Worm (Caenorhabditis elegans) whole organism, L1 larva: ENCODE measurements around the gene copb-2.

Experiments used
- C04F5.9 ChIP-seq: sonication (generic microtip); optimal IDR thresholded peaks from 2 replicates; lab custom pipeline; 2016; ENCODE audit warnings: missing genetic modification characterization, missing compliant biosample characterization
- C16A3.4 ChIP-seq: fragments of 150-350 bp; optimal IDR thresholded peaks from 2 replicates; lab custom pipeline; 2014; ENCODE audit warnings: missing biosample characterization, missing genetic modification characterization
- alr-1 ChIP-seq: fragments of 200-800 bp; sonication (Bioruptor generic); optimal IDR thresholded peaks from 2 replicates; lab custom pipeline; 2018; ENCODE audit warnings: borderline replicate concordance, mild to moderate bottlenecking, missing genetic modification characterization, missing compliant biosample characterization
- aly-2 ChIP-seq: fragments of 150-350 bp; optimal IDR thresholded peaks from 2 replicates; lab custom pipeline; 2014; ENCODE audit warnings: missing biosample characterization, missing genetic modification characterization
- ama-1 ChIP-seq: fragments of 150-350 bp; optimal IDR thresholded peaks from 2 replicates; lab custom pipeline; 2014
- ceh-82 ChIP-seq, 3 experiments: fragments of 150-350 bp in 1 of 3; sonication (generic microtip) in 2 of 3; optimal IDR thresholded peaks; 2 replicates each; lab custom pipeline; 2014 to 2017; ENCODE audit warnings: missing biosample characterization in 3 of 3, missing genetic modification characterization in 3 of 3
- ceh-88 ChIP-seq: fragments of 200-800 bp; sonication (Bioruptor generic); IDR thresholded peaks from 2 replicates; pipeline ENCODE4 v1.3.6; 2022; ENCODE audit warnings: missing genetic modification characterization, missing compliant biosample characterization
- ces-1 ChIP-seq: fragments of 150-350 bp; optimal IDR thresholded peaks from 2 replicates; lab custom pipeline; 2014; ENCODE audit warnings: missing biosample characterization, missing genetic modification reagents, missing genetic modification characterization
- dpl-1 ChIP-seq, 3 experiments: fragments of 150-350 bp in 2 of 3; sonication (generic microtip) in 1 of 3; optimal IDR thresholded peaks; 2 replicates each; lab custom pipeline; 2014 to 2017; ENCODE audit warnings: missing biosample characterization in 3 of 3, missing genetic modification characterization in 3 of 3, missing genetic modification reagents in 3 of 3
- efl-1 ChIP-seq, 4 experiments: fragments of 150-350 bp; optimal IDR thresholded peaks in 3 of 4; peaks in 1 of 4; 1 replicate in 1 of 4; 2 replicates in 3 of 4; lab custom pipeline; 2014; ENCODE audit warnings: missing biosample characterization in 2 of 4, missing genetic modification characterization in 2 of 4, missing genetic modification reagents in 2 of 4
- efl-3 ChIP-seq: fragments of 200-800 bp; sonication (Bioruptor generic); optimal IDR thresholded peaks from 2 replicates; lab custom pipeline; 2018; ENCODE audit warnings: mild to moderate bottlenecking, missing genetic modification characterization, missing compliant biosample characterization
- egl-13 ChIP-seq: sonication (generic microtip); optimal IDR thresholded peaks from 2 replicates; lab custom pipeline; 2016; ENCODE audit warnings: missing genotype, missing genetic modification reagents, missing genetic modification characterization, missing compliant biosample characterization
- ets-5 ChIP-seq: fragments of 200-800 bp; sonication (Bioruptor generic); IDR thresholded peaks from 2 replicates; pipeline ENCODE4 v1.3.6; 2022; ENCODE audit warnings: missing genetic modification characterization, missing compliant biosample characterization
- fkh-8 ChIP-seq: sonication (generic microtip); optimal IDR thresholded peaks from 2 replicates; lab custom pipeline; 2016; ENCODE audit warnings: mild to moderate bottlenecking, missing genetic modification characterization, missing compliant biosample characterization
- grh-1 ChIP-seq: fragments of 200-800 bp; sonication (Bioruptor generic); IDR thresholded peaks from 2 replicates; pipeline ENCODE4 v1.3.6; 2022; ENCODE audit warnings: missing genetic modification reagents, missing genetic modification characterization, missing compliant biosample characterization
- hlh-17 ChIP-seq: fragments of 200-800 bp; sonication (Bioruptor generic); optimal IDR thresholded peaks from 2 replicates; lab custom pipeline; 2018; ENCODE audit warnings: missing genetic modification characterization, mild to moderate bottlenecking, missing compliant biosample characterization, moderate library complexity, borderline replicate concordance
- irx-1 ChIP-seq: sonication (generic microtip); optimal IDR thresholded peaks from 2 replicates; lab custom pipeline; 2016; ENCODE audit warnings: missing genetic modification characterization, missing compliant biosample characterization
- isw-1 ChIP-seq: fragments of 200-800 bp; sonication (Bioruptor generic); IDR thresholded peaks from 2 replicates; pipeline ENCODE4 v1.3.6; 2022; ENCODE audit warnings: missing genetic modification characterization, missing compliant biosample characterization
- lsy-2 ChIP-seq, 2 experiments: fragments of 150-350 bp; optimal IDR thresholded peaks; 2 replicates each; lab custom pipeline; 2014; ENCODE audit warnings: missing biosample characterization in 2 of 2, missing genetic modification characterization in 2 of 2
- mab-9 ChIP-seq: fragments of 200-800 bp; sonication (Bioruptor generic); IDR thresholded peaks from 2 replicates; pipeline ENCODE4 v1.3.6; 2022; ENCODE audit warnings: missing genetic modification reagents, missing genetic modification characterization, missing compliant biosample characterization
- mdl-1 ChIP-seq, 2 experiments: fragments of 150-350 bp; optimal IDR thresholded peaks; 2 replicates each; lab custom pipeline; 2014 to 2017; ENCODE audit warnings: missing biosample characterization in 2 of 2, missing genetic modification characterization in 2 of 2, inconsistent platforms in 1 of 2
- mef-2 ChIP-seq: fragments of 150-350 bp; optimal IDR thresholded peaks from 2 replicates; lab custom pipeline; 2014; ENCODE audit warnings: missing biosample characterization, missing genetic modification characterization
- mep-1 ChIP-seq: fragments of 150-350 bp; optimal IDR thresholded peaks from 2 replicates; lab custom pipeline; 2014; ENCODE audit warnings: missing biosample characterization, missing genetic modification characterization
- nhr-12 ChIP-seq: sonication (generic microtip); optimal IDR thresholded peaks from 2 replicates; lab custom pipeline; 2017; ENCODE audit warnings: missing biosample characterization, missing genetic modification characterization
- nhr-28 ChIP-seq: fragments of 150-350 bp; optimal IDR thresholded peaks from 2 replicates; lab custom pipeline; 2014; ENCODE audit warnings: missing biosample characterization, missing genetic modification characterization
- nhr-84 ChIP-seq: sonication (generic microtip); optimal IDR thresholded peaks from 2 replicates; lab custom pipeline; 2017; ENCODE audit warnings: missing biosample characterization, missing genetic modification characterization
- sptf-1 ChIP-seq: fragments of 150-350 bp; optimal IDR thresholded peaks from 2 replicates; lab custom pipeline; 2014; ENCODE audit warnings: missing biosample characterization, missing genetic modification characterization
- tlp-1 ChIP-seq: fragments of 150-350 bp; optimal IDR thresholded peaks from 2 replicates; lab custom pipeline; 2014; ENCODE audit warnings: missing biosample characterization, missing genetic modification characterization
- unc-130 ChIP-seq: fragments of 150-350 bp; optimal IDR thresholded peaks from 2 replicates; lab custom pipeline; 2017; ENCODE audit warnings: missing biosample characterization, missing genetic modification characterization, inconsistent platforms
- unc-30 ChIP-seq: sonication (generic microtip); optimal IDR thresholded peaks from 2 replicates; lab custom pipeline; 2017; ENCODE audit warnings: missing biosample characterization, missing genetic modification characterization
- unc-62 ChIP-seq: fragments of 150-350 bp; optimal IDR thresholded peaks from 2 replicates; lab custom pipeline; 2014; ENCODE audit warnings: missing biosample characterization, missing genetic modification reagents, missing genetic modification characterization
- ztf-11 ChIP-seq, 2 experiments: sonication (generic microtip); optimal IDR thresholded peaks; 2 replicates each; lab custom pipeline; 2016 to 2017; ENCODE audit warnings: missing genetic modification characterization in 2 of 2, missing biosample characterization in 1 of 2, missing compliant biosample characterization in 1 of 2
- ztf-4 ChIP-seq: fragments of 150-350 bp; optimal IDR thresholded peaks from 2 replicates; lab custom pipeline; 2014; ENCODE audit warnings: missing biosample characterization, missing genetic modification characterization

The copb-2 gene

DNA sequence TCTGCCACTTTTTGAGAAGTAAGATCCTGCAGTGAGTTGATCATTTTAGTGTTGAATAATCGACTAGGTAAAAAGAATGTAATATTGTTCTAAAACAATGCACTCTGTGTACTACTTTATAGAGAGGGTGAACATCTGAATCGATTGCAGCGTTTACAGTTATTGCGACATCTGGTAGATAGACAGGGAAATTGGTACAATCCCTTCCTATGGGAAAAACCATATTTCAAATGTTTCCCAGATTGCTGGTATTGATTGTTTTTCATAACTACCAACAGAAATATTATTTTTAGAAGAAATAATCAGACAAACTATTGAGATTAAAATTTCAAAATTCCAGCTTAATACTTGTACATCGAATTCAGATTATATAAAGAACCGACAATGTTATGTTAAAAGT, 25.5 kb downstream of the copb-2 start, which contains the start of gene gadr-2:
Gene gadr-2, minus strand, starts transcription at position 101 of the 400 bp plus-strand sequence.
- TF ChIP-seq mef-2 (tag; lab: Kevin White, UChicago) (no peak), efl-3 (GFP tag; lab: Kevin White, UChicago) (no peak), isw-1 (GFP tag; lab: Robert Waterston, UW) (no peak), C16A3.4 (tag; lab: Kevin White, UChicago) (no peak), nhr-28 (tag; lab: Kevin White, UChicago) (no peak), sptf-1 (tag; lab: Kevin White, UChicago) (no peak), unc-62 (no peak), ceh-88 (GFP tag; lab: Robert Waterston, UW) (no peak), mep-1 (tag; lab: Kevin White, UChicago) (no peak), mab-9 (GFP tag; lab: Robert Waterston, UW) (no peak), irx-1 (tag; lab: Kevin White, UChicago) (no peak), C04F5.9 (tag; lab: Kevin White, UChicago) (no peak), ceh-82 (tag; optimal IDR thresholded peaks at IDR 0.05; lab: Kevin White, UChicago) (no peak), nhr-84 (tag; lab: Kevin White, UChicago) (no peak), grh-1 (no peak), unc-30 (tag; lab: Kevin White, UChicago) (no peak), mdl-1 (tag; optimal IDR thresholded peaks at IDR 0.05; lab: Kevin White, UChicago) (no peak)

DNA sequence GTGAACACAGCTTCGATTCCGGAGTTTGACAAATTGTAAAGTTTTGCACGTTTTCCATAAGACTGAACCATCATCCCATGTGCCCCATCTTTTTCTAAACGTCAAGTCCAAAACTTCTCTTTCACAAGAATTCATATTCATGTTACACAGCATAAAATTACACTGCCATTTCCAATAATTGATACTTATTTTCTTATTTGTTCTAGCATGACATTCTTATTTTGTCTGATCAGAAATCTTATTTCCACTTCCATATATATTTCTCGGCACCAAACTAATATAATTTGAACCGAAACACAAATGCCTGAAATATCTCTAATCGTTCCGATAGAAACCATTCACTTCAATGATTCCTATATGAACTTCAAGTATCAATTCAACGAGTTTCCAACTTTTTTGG, 26.4 kb downstream of the copb-2 start, which contains the start of gene sru-2:
Gene sru-2, plus strand, starts transcription at position 301 of the 400 bp plus-strand sequence.
- TF ChIP-seq ztf-11 (tag; optimal IDR thresholded peaks at IDR 0.05; lab: Kevin White, UChicago) (no peak), fkh-8 (tag; lab: Kevin White, UChicago) (peak; percentile 26)

DNA sequence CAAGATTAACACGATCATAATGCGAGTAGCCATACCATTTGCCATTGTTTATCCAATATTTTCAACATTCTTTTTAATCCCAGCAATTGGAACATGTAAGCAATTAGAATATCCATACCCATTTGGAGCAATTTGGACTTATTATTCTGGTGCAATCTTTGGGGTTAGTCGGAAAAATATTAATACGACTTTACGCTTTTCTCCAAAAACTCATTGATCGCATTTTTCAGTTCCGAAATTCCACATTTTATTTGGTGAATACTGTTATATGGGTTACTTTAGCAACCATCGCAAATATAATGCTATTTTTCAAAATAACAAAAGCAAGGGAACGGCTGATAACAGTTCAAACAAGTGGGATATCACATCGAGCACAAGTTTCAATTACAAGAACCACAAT, 27.2 kb downstream of the copb-2 start:
- TF ChIP-seq ztf-4 (tag; lab: Kevin White, UChicago): no peak
- TF ChIP-seq lsy-2 (tag; optimal IDR thresholded peaks at IDR 0.05; lab: Kevin White, UChicago): no peak
- no peak for TF ChIP-seq nhr-28 (tag; lab: Kevin White, UChicago)
- no peak for TF ChIP-seq hlh-17 (GFP tag; lab: Kevin White, UChicago)

DNA sequence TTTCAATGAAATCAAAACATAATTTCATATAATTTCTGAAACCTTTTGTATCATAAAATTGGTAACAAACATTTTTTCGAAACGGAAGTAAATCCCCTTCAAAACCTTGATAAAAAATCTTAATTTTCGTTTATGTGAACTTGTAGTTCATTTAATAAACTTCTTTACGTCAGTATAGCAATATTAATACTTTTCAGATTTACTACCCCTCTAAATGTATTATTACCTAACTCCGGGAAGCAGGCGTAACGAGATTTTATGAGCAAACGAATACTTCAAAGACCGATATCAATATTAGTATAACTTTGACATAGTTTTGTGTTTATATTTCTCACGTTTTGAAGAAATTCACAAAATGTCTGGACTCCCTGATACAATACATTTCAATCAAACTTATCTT, 28.8 kb downstream of the copb-2 start, which contains the start of gene sru-1:
Gene sru-1, plus strand, starts transcription at position 301 of the 400 bp plus-strand sequence.
- TF ChIP-seq aly-2 (tag; lab: Kevin White, UChicago) (no peak), ets-5 (GFP tag; lab: Robert Waterston, UW) (no peak), ces-1 (GFP tag; lab: Kevin White, UChicago) (no peak)

DNA sequence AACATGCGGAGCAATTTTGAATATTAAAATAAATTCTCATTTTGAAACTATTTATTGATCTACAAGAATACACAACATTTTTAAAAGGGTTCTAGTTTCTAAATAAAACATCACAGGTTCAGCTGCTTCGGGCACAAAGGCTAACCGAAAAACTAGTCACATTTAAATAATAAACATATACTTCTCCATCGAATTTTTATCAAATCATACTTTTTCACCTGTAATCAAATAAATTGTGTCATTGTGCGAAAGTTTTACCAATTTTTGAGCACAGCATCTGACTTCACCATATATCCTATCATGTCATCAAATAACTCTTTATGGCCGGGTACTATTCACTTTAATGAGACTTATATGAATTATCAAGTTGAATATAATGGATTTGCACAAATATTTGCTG, 30.8 kb downstream of the copb-2 start, which contains the start of gene sru-6:
Gene sru-6, plus strand, starts transcription at position 301 of the 400 bp plus-strand sequence.
- TF ChIP-seq mef-2 (tag; lab: Kevin White, UChicago) (no peak), dpl-1 (GFP tag; optimal IDR thresholded peaks at IDR 0.05; lab: Kevin White, UChicago) (no peak), nhr-12 (tag; lab: Kevin White, UChicago) (no peak), egl-13 (tag; lab: Kevin White, UChicago) (no peak), alr-1 (tag; lab: Kevin White, UChicago) (no peak), tlp-1 (no peak), efl-1 (optimal IDR thresholded peaks at IDR 0.05; lab: Kevin White, UChicago) (no peak), efl-1 (GFP tag; optimal IDR thresholded peaks at IDR 0.05 in 1 of 2; lab: Kevin White, UChicago) (no peak), lsy-2 (tag; optimal IDR thresholded peaks at IDR 0.05; lab: Kevin White, UChicago) (no peak), unc-130 (tag; lab: Kevin White, UChicago) (no peak), ama-1 (lab: Kevin White, UChicago) (no peak)
- TF ChIP-seq, all 84 proteins: peak for 0
